Worm (Caenorhabditis elegans) whole organism, L4/young adult: Measurements from ENCODE around the gene col-138.

Source experiments
- dao-5 ChIP-seq: sonication (generic microtip); optimal IDR thresholded peaks from 2 replicates; lab custom pipeline; 2016; ENCODE audit warnings: missing genotype, missing genetic modification characterization, moderate library complexity, missing compliant biosample characterization
- him-1 ChIP-seq: sonication (generic microtip); optimal IDR thresholded peaks from 2 replicates; lab custom pipeline; 2016; ENCODE audit warnings: missing genotype, missing genetic modification reagents, missing genetic modification characterization, missing compliant biosample characterization

DNA sequence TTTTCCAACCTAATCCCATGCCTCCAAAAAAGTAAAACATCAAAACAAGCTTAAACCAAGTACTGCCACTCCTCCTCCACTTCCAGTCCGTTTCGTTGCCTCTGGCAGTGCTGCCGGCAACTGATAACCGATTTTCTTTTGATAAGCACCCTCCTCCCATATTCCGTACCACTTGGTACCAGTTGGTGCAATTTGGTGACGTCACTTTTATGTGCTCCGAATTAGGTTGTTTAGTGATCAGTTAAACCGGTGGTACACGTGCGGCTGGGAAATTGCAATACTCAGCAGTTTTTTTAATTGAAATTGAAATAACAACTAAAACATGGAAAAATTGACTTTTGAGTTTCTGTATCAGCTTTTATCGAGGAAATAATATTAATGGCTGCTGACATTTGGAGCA, 9.4 kb downstream of the col-138 start:
- no peak for TF ChIP-seq him-1
- TF ChIP-seq dao-5 (tag; lab: Kevin White, UChicago): no peak
